Worm (Caenorhabditis elegans): ENCODE measurements around the gene C02B8.7.

DNA sequence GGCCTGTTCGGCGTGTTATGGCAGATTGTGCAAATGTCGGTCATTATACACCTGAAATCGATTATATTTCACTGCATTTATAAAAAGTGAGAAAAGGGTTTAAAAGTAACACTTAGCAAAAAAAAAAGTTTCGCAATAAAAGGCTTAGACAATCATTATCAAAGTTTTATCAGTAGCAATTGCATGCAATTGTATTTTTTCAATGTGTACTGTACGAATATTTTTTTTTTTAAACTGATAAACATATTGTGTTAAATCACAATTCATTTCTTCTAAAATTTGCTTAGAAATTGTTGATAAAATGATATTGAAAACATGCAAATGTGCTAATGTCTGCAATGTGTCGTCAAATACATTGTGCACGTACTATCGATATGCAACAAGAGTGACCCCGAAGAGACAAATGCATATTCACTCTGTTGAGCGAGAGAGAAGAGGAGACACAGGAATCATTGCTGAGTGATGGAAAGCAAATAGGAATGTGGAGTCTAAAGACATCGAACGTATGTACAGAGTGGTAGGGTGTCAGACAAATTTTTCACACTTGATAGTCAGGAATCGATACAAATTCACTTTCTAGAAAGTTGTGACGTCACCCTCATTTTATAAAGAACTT is 1.3 kb downstream of the C02B8.7 start, which contains the start of gene C02B8.6:
- TF ChIP-seq him-1 (tag; optimal IDR thresholded peaks at IDR 0.05) (no peak), dao-5 (tag; optimal IDR thresholded peaks at IDR 0.05) (no peak)

Data from whole organism, L4/young adult.